Fruit fly (Drosophila melanogaster): ENCODE results near the gene NimA.

- TF ChIP-seq Max (GFP tag; optimal IDR thresholded peaks at IDR 0.05) (no peak), Vsx1 (GFP tag; optimal IDR thresholded peaks at IDR 0.05) (no peak), CG18764 (GFP tag; optimal IDR thresholded peaks at IDR 0.05) (no peak), exex (tag; optimal IDR thresholded peaks at IDR 0.05) (no peak), Neu2 (GFP tag; optimal IDR thresholded peaks at IDR 0.05; ENCODE audit: borderline replicate concordance) (no peak), ttk (GFP tag; IDR thresholded peaks at IDR 0.05) (no peak), lov (optimal IDR thresholded peaks at IDR 0.05) (no peak), lov (GFP tag; IDR thresholded peaks at IDR 0.05) (no peak), CG6254 (GFP tag; optimal IDR thresholded peaks at IDR 0.05) (no peak)
Measured at dm6 chr2L:14010410-14010809, 53.1 kb downstream of the NimA start.
